Worm (Caenorhabditis elegans) whole organism, dauer: ENCODE data around the gene srw-22.
"Not testable (repeated sequence)": the region's sequence is repeated elsewhere in the genome, so short reads cannot be mapped to it uniquely, and the experiment has no call there.

Experiments used
- unc-62 ChIP-seq: sonication (generic microtip); optimal IDR thresholded peaks from 2 replicates; lab custom pipeline; 2017; ENCODE audit warnings: missing biosample characterization, missing genetic modification reagents, missing genetic modification characterization

The srw-22 gene

ce11 chrV:15268302-15268701 lies at the start of gene srw-22:
Gene srw-22, plus strand, starts transcription at chrV:15268602.
- no peak for TF ChIP-seq unc-62

ce11 chrV:15221330-15221729 lies 47.1 kb upstream of the srw-22 start, which contains the start of gene irld-25:
Gene irld-25, plus strand, starts transcription at chrV:15221630.
- TF ChIP-seq unc-62 = no peak

- no peak for TF ChIP-seq unc-62
Observed at ce11 chrV:15223668-15224067, 44.7 kb upstream of the srw-22 start, which contains the start of gene srw-24. Gene srw-24, plus strand, starts transcription at chrV:15223968.

ce11 chrV:15225650-15226049 lies 42.8 kb upstream of the srw-22 start, which contains the start of gene srw-14:
Gene srw-14, plus strand, starts transcription at chrV:15225950.
- TF ChIP-seq unc-62 = no peak

- no peak for TF ChIP-seq unc-62
Observed at ce11 chrV:15226206-15226605, 42.2 kb upstream of the srw-22 start.

ce11 chrV:15230243-15230642 lies 38.2 kb upstream of the srw-22 start, which contains the start of gene srw-15:
Gene srw-15, plus strand, starts transcription at chrV:15230543.
- no peak for TF ChIP-seq unc-62

- TF ChIP-seq unc-62 = no peak
Observed at ce11 chrV:15232200-15232599, 36.2 kb upstream of the srw-22 start, which contains the start of gene srw-13. Gene srw-13, plus strand, starts transcription at chrV:15232500.

ce11 chrV:15235661-15236060 lies 32.7 kb upstream of the srw-22 start, which contains the start of gene nhr-164:
Gene nhr-164, minus strand, starts transcription at chrV:15235761.
- TF ChIP-seq unc-62 = no peak

- no peak for TF ChIP-seq unc-62
Observed at ce11 chrV:15238552-15238951, 29.9 kb upstream of the srw-22 start, which contains the start of gene srw-12. Gene srw-12, minus strand, starts transcription at chrV:15238652.

ce11 chrV:15240215-15240614 lies 28.2 kb upstream of the srw-22 start, which contains the start of gene srw-11:
Gene srw-11, minus strand, starts transcription at chrV:15240315.
- no peak for TF ChIP-seq unc-62

- no peak for TF ChIP-seq unc-62
Observed at ce11 chrV:15241259-15241658, 27.1 kb upstream of the srw-22 start, which contains the start of gene chil-12. Gene chil-12, plus strand, starts transcription at chrV:15241559.

ce11 chrV:15244456-15244855 lies 23.9 kb upstream of the srw-22 start, which contains the start of gene kin-30:
Gene kin-30, plus strand, starts transcription at chrV:15244756.
- TF ChIP-seq unc-62 = no peak

- TF ChIP-seq unc-62 = not testable (repeated sequence)
Observed at ce11 chrV:15250304-15250703, 18.1 kb upstream of the srw-22 start, which contains the start of gene srd-28. Gene srd-28, plus strand, starts transcription at chrV:15250604.

ce11 chrV:15252082-15252481 lies 16.3 kb upstream of the srw-22 start, which contains the start of gene srbc-76:
Gene srbc-76, plus strand, starts transcription at chrV:15252382.
- no peak for TF ChIP-seq unc-62

ce11 chrV:15253529-15253928 lies 14.9 kb upstream of the srw-22 start, which contains the start of gene srbc-75:
Gene srbc-75, plus strand, starts transcription at chrV:15253829.
- TF ChIP-seq unc-62 = no peak

- TF ChIP-seq unc-62 = not testable (repeated sequence)
Observed at ce11 chrV:15256669-15257068, 11.7 kb upstream of the srw-22 start, which contains the start of gene srsx-39. Gene srsx-39, minus strand, starts transcription at chrV:15256769.

ce11 chrV:15259049-15259448 lies 9.4 kb upstream of the srw-22 start, which contains the start of gene srsx-37:
Gene srsx-37, minus strand, starts transcription at chrV:15259149.
- TF ChIP-seq unc-62 = no peak

- TF ChIP-seq unc-62 = no peak
Observed at ce11 chrV:15259904-15260303, 8.5 kb upstream of the srw-22 start, which contains the start of gene M01B2.8. Gene M01B2.8, plus strand, starts transcription at chrV:15260204.
